Fruit fly (Drosophila melanogaster) whole organism, embryonic: ENCODE measurements around the gene CG1774.
A peak's percentile ranks its signal among the peaks of the same experiment; 100 is the strongest.

Experiments
- ATbp ChIP-seq: fragments of 200-800 bp; sonication (Bioruptor generic); optimal IDR thresholded peaks from 2 replicates; lab custom pipeline; 2017; ENCODE audit warnings: missing biosample characterization, mild to moderate bottlenecking, missing genetic modification characterization, missing genetic modification reagents
- Ada2b ChIP-seq: fragments of 200-800 bp; sonication (Bioruptor generic); IDR thresholded peaks from 2 replicates; pipeline ENCODE4 v1.3.6; 2022; ENCODE audit warnings: missing biosample characterization, missing genetic modification characterization
- Blimp-1 ChIP-seq: fragments of 200-800 bp; sonication (Bioruptor generic); optimal IDR thresholded peaks from 3 replicates; lab custom pipeline; 2018; ENCODE audit warnings: missing biosample characterization, missing genetic modification characterization, mild to moderate bottlenecking, moderate library complexity, missing genetic modification reagents
- CG10209 ChIP-seq: fragments of 200-800 bp; sonication (Bioruptor generic); optimal IDR thresholded peaks from 3 replicates; lab custom pipeline; 2017; ENCODE audit warnings: missing biosample characterization, mild to moderate bottlenecking, missing genetic modification characterization, missing genetic modification reagents
- CG10979 ChIP-seq: fragments of 200-800 bp; sonication (Bioruptor generic); optimal IDR thresholded peaks from 2 replicates; lab custom pipeline; 2018; ENCODE audit warnings: missing biosample characterization, mild to moderate bottlenecking, missing genetic modification characterization, moderate library complexity
- CG11247 ChIP-seq: fragments of 200-800 bp; sonication (Bioruptor generic); IDR thresholded peaks from 2 replicates; pipeline ENCODE4 v1.3.6; 2022; ENCODE audit warnings: missing biosample characterization, missing genetic modification characterization
- CG11696 ChIP-seq: fragments of 200-800 bp; sonication (Bioruptor generic); IDR thresholded peaks from 2 replicates; pipeline ENCODE4 v1.3.6; 2022; ENCODE audit warnings: missing biosample characterization, missing genetic modification characterization
- CG12155 ChIP-seq: fragments of 200-800 bp; sonication (Bioruptor generic); optimal IDR thresholded peaks from 3 replicates; lab custom pipeline; 2016; ENCODE audit warnings: missing biosample characterization, missing genetic modification characterization
- CG12659 ChIP-seq: fragments of 200-800 bp; sonication (Bioruptor generic); optimal IDR thresholded peaks from 3 replicates; lab custom pipeline; 2017; ENCODE audit warnings: mild to moderate bottlenecking, missing biosample characterization, missing genetic modification reagents, missing genetic modification characterization
- CG13424 ChIP-seq: fragments of 200-800 bp; sonication (Bioruptor generic); optimal IDR thresholded peaks from 2 replicates; lab custom pipeline; 2019; ENCODE audit warnings: missing biosample characterization, mild to moderate bottlenecking, missing genetic modification characterization, moderate library complexity
- CG13624 ChIP-seq: fragments of 200-800 bp; sonication (Bioruptor generic); optimal IDR thresholded peaks from 2 replicates; lab custom pipeline; 2016; ENCODE audit warnings: missing biosample characterization, missing genetic modification characterization
- CG13894 ChIP-seq: fragments of 200-800 bp; sonication (Bioruptor generic); optimal IDR thresholded peaks from 3 replicates; lab custom pipeline; 2018; ENCODE audit warnings: missing biosample characterization, mild to moderate bottlenecking, missing genetic modification characterization, moderate library complexity
- CG15514 ChIP-seq: fragments of 200-800 bp; sonication (Bioruptor generic); optimal IDR thresholded peaks from 3 replicates; lab custom pipeline; 2017; ENCODE audit warnings: missing biosample characterization, missing genetic modification characterization, mild to moderate bottlenecking, moderate library complexity, missing genetic modification reagents
- CG16863 ChIP-seq: fragments of 200-800 bp; sonication (Bioruptor generic); optimal IDR thresholded peaks from 3 replicates; lab custom pipeline; 2016; ENCODE audit warnings: missing biosample characterization, missing genetic modification characterization
- CG17568 ChIP-seq: fragments of 200-800 bp; sonication (Bioruptor generic); optimal IDR thresholded peaks from 2 replicates; lab custom pipeline; 2018; ENCODE audit warnings: missing biosample characterization, mild to moderate bottlenecking, missing genetic modification characterization, moderate library complexity
- CG17612 ChIP-seq: fragments of 200-800 bp; sonication (Bioruptor generic); IDR thresholded peaks from 2 replicates; pipeline ENCODE4 v1.3.6; 2022; ENCODE audit warnings: missing biosample characterization, missing genetic modification characterization
- CG18599 ChIP-seq: fragments of 200-800 bp; sonication (Bioruptor generic); optimal IDR thresholded peaks from 3 replicates; lab custom pipeline; 2017; ENCODE audit warnings: missing biosample characterization, missing genetic modification characterization, mild to moderate bottlenecking, moderate library complexity, missing genetic modification reagents
- CG30403 ChIP-seq: fragments of 200-800 bp; sonication (Bioruptor generic); optimal IDR thresholded peaks from 3 replicates; lab custom pipeline; 2016; ENCODE audit warnings: missing biosample characterization, missing genetic modification characterization
- CG32767 ChIP-seq: fragments of 200-800 bp; sonication (Bioruptor generic); IDR thresholded peaks from 2 replicates; pipeline ENCODE4 v1.3.6; 2022; ENCODE audit warnings: missing biosample characterization, missing genetic modification characterization
- CG34224 ChIP-seq: fragments of 200-800 bp; sonication (Bioruptor generic); IDR thresholded peaks from 3 replicates; pipeline ENCODE4 v1.3.6; 2022; ENCODE audit warnings: missing biosample characterization, missing genetic modification characterization; ENCODE audit not compliant: partially characterized antibody
- CG3838 ChIP-seq: fragments of 200-800 bp; sonication (Bioruptor generic); optimal IDR thresholded peaks from 3 replicates; lab custom pipeline; 2016; ENCODE audit warnings: missing biosample characterization, missing genetic modification characterization
- CG6272 ChIP-seq: fragments of 200-800 bp; sonication (Bioruptor generic); IDR thresholded peaks from 2 replicates; pipeline ENCODE4 v1.3.6; 2022; ENCODE audit warnings: missing biosample characterization, missing genetic modification characterization
- CG8944 ChIP-seq: fragments of 200-800 bp; sonication (Bioruptor generic); optimal IDR thresholded peaks from 3 replicates; lab custom pipeline; 2016; ENCODE audit warnings: missing biosample characterization, missing genetic modification characterization
- CG9727 ChIP-seq: fragments of 200-800 bp; sonication (Bioruptor generic); optimal IDR thresholded peaks from 3 replicates; lab custom pipeline; 2017; ENCODE audit warnings: missing biosample characterization, mild to moderate bottlenecking, missing genetic modification characterization
- CG9932 ChIP-seq: fragments of 200-800 bp; sonication (Bioruptor generic); IDR thresholded peaks from 2 replicates; pipeline ENCODE4 v1.3.6; 2022; ENCODE audit warnings: missing biosample characterization, missing genetic modification characterization
- Chrac-16 ChIP-seq: fragments of 200-800 bp; sonication (Bioruptor generic); optimal IDR thresholded peaks from 3 replicates; lab custom pipeline; 2016; ENCODE audit warnings: missing biosample characterization, missing genetic modification characterization
- Fer2 ChIP-seq: fragments of 200-800 bp; sonication (Bioruptor generic); optimal IDR thresholded peaks from 2 replicates; lab custom pipeline; 2018; ENCODE audit warnings: missing biosample characterization, mild to moderate bottlenecking, missing genetic modification characterization, moderate library complexity
- Fer3 ChIP-seq: fragments of 200-800 bp; sonication (Bioruptor generic); optimal IDR thresholded peaks from 2 replicates; lab custom pipeline; 2018; ENCODE audit warnings: missing biosample characterization, mild to moderate bottlenecking, missing genetic modification characterization, moderate library complexity
- HLH4C ChIP-seq: fragments of 200-800 bp; sonication (Bioruptor generic); IDR thresholded peaks from 3 replicates; pipeline ENCODE4 v1.3.6; 2022; ENCODE audit warnings: missing biosample characterization, missing genetic modification characterization; ENCODE audit not compliant: partially characterized antibody
- HLHmδ ChIP-seq: fragments of 200-800 bp; sonication (Bioruptor generic); optimal IDR thresholded peaks from 2 replicates; lab custom pipeline; 2018; ENCODE audit warnings: missing biosample characterization, mild to moderate bottlenecking, missing genetic modification characterization, moderate library complexity
- Jarid2 ChIP-seq: fragments of 200-800 bp; sonication (Bioruptor generic); optimal IDR thresholded peaks from 3 replicates; lab custom pipeline; 2017; ENCODE audit warnings: mild to moderate bottlenecking, missing biosample characterization, missing genetic modification reagents, missing genetic modification characterization
- NC2β ChIP-seq: fragments of 200-800 bp; sonication (Bioruptor generic); optimal IDR thresholded peaks from 2 replicates; lab custom pipeline; 2016; ENCODE audit warnings: missing biosample characterization, missing genetic modification characterization
- Oaz ChIP-seq: fragments of 200-800 bp; sonication (Bioruptor generic); IDR thresholded peaks from 2 replicates; pipeline ENCODE4 v1.3.6; 2022; ENCODE audit warnings: missing biosample characterization, missing genetic modification characterization
- Poxn ChIP-seq: fragments of 200-800 bp; sonication (Bioruptor generic); IDR thresholded peaks from 2 replicates; pipeline ENCODE4 v1.3.6; 2022; ENCODE audit warnings: missing biosample characterization, missing genetic modification characterization
- Sry-β ChIP-seq: fragments of 200-800 bp; sonication (Bioruptor generic); optimal IDR thresholded peaks from 2 replicates; lab custom pipeline; 2018; ENCODE audit warnings: missing biosample characterization, mild to moderate bottlenecking, missing genetic modification characterization, moderate library complexity
- Usf ChIP-seq: fragments of 200-800 bp; sonication (Bioruptor generic); optimal IDR thresholded peaks from 2 replicates; lab custom pipeline; 2017; ENCODE audit warnings: missing genotype, missing biosample characterization, missing genetic modification characterization
- aop ChIP-seq: fragments of 200-800 bp; sonication (Bioruptor generic); IDR thresholded peaks from 2 replicates; pipeline ENCODE4 v1.3.6; 2022; ENCODE audit warnings: missing biosample characterization, missing genetic modification characterization
- ash1 ChIP-seq: fragments of 200-800 bp; sonication (Bioruptor generic); optimal IDR thresholded peaks from 2 replicates; lab custom pipeline; 2018; ENCODE audit warnings: missing biosample characterization, mild to moderate bottlenecking, missing genetic modification characterization
- cg ChIP-seq: fragments of 200-800 bp; sonication (Bioruptor generic); optimal IDR thresholded peaks from 3 replicates; lab custom pipeline; 2019; ENCODE audit warnings: missing biosample characterization, mild to moderate bottlenecking, missing genetic modification characterization, moderate library complexity
- corto ChIP-seq: fragments of 200-800 bp; sonication (Bioruptor generic); optimal IDR thresholded peaks from 2 replicates; lab custom pipeline; 2016; ENCODE audit warnings: missing biosample characterization, mild to moderate bottlenecking, missing genetic modification characterization, moderate library complexity
- exex ChIP-seq: fragments of 200-800 bp; sonication (Bioruptor generic); optimal IDR thresholded peaks from 4 replicates; lab custom pipeline; 2018; ENCODE audit warnings: missing biosample characterization, mild to moderate bottlenecking, missing genetic modification characterization, moderate library complexity
- grn ChIP-seq: fragments of 200-800 bp; sonication (Bioruptor generic); optimal IDR thresholded peaks from 3 replicates; lab custom pipeline; 2017; ENCODE audit warnings: missing biosample characterization, missing genetic modification characterization
- kay ChIP-seq: fragments of 200-800 bp; sonication (Bioruptor generic); optimal IDR thresholded peaks from 2 replicates; lab custom pipeline; 2016; ENCODE audit warnings: missing biosample characterization, missing genetic modification characterization
- kni ChIP-seq: fragments of 200-800 bp; sonication (Bioruptor generic); optimal IDR thresholded peaks from 3 replicates; lab custom pipeline; 2017; ENCODE audit warnings: mild to moderate bottlenecking, missing biosample characterization, missing genetic modification reagents, missing genetic modification characterization
- mirr ChIP-seq: fragments of 200-800 bp; sonication (Bioruptor generic); optimal IDR thresholded peaks from 3 replicates; lab custom pipeline; 2018; ENCODE audit warnings: missing biosample characterization, mild to moderate bottlenecking, missing genetic modification characterization
- pzg ChIP-seq: fragments of 200-800 bp; sonication (Bioruptor generic); optimal IDR thresholded peaks from 3 replicates; lab custom pipeline; 2018; ENCODE audit warnings: missing biosample characterization, mild to moderate bottlenecking, missing genetic modification characterization, moderate library complexity
- sisA ChIP-seq: fragments of 200-800 bp; sonication (Bioruptor generic); IDR thresholded peaks from 2 replicates; pipeline ENCODE4 v1.3.6; 2022; ENCODE audit warnings: missing biosample characterization, missing genetic modification characterization
- toy ChIP-seq: fragments of 200-800 bp; sonication (Bioruptor generic); IDR thresholded peaks from 2 replicates; pipeline ENCODE4 v1.3.6; 2022; ENCODE audit warnings: missing biosample characterization, missing genetic modification characterization
- twi ChIP-seq: fragments of 200-800 bp; optimal IDR thresholded peaks from 2 replicates; lab custom pipeline; 2019; ENCODE audit warnings: missing biosample characterization, mild to moderate bottlenecking, missing genetic modification characterization, moderate library complexity
- vvl ChIP-seq: fragments of 200-800 bp; sonication (Bioruptor generic); IDR thresholded peaks from 2 replicates; pipeline ENCODE4 v1.3.6; 2022; ENCODE audit warnings: missing biosample characterization, missing genetic modification characterization
- yki ChIP-seq: fragments of >200 bp; optimal IDR thresholded peaks from 3 replicates; lab custom pipeline; 2018
- zfh1 ChIP-seq: fragments of 200-800 bp; sonication (Bioruptor generic); IDR thresholded peaks from 3 replicates; pipeline ENCODE4 v1.3.6; 2022; ENCODE audit warnings: missing biosample characterization, missing genetic modification characterization

CG1774 gene

DNA sequence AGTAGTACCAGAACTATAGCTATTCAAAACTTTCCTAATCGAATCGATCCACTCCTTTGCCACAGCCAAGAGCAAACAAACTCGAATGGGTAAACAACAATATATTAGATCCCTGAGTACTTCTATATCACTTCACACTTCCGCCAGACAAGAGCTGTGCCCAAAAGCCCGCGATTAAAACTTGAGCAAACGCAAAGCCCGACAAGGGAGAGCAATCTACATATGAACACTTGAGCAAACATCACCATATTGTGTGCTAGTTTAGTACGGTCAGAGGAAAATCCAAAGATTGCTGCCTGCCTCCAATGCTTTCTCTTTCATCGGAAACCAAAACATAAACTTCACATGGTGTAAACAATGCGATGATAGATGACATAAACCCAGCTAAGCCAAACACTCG is 11.1 kb downstream of the CG1774 start (continued):
- TF ChIP-seq CG8944 (GFP tag; lab: Kevin White, UChicago) = no peak
- no peak for TF ChIP-seq CG9932 (GFP tag; lab: Robert Waterston, UW)
- TF ChIP-seq vvl = no peak
- peak; percentile 61 for TF ChIP-seq ATbp
- no peak for TF ChIP-seq NC2β
- no peak for TF ChIP-seq CG11247 (GFP tag; lab: Robert Waterston, UW)
- TF ChIP-seq CG30403 (GFP tag; lab: Kevin White, UChicago) = no peak
- TF ChIP-seq CG12659 (GFP tag; lab: Kevin White, UChicago) = no peak
- TF ChIP-seq twi (tag; lab: Kevin White, UChicago) = peak; percentile 86
- no peak for TF ChIP-seq grn (GFP tag; lab: Kevin White, UChicago)
- TF ChIP-seq aop (GFP tag; lab: Robert Waterston, UW) = no peak
- TF ChIP-seq CG34224 = no peak
- no peak for TF ChIP-seq HLH4C (GFP tag; lab: Robert Waterston, UW)
- no peak for TF ChIP-seq Chrac-16 (GFP tag; lab: Kevin White, UChicago)
- TF ChIP-seq CG16863 = no peak
- peak; percentile 2 for TF ChIP-seq kay (GFP tag; lab: Kevin White, UChicago)
- no peak for TF ChIP-seq exex (tag; lab: Kevin White, UChicago)
- TF ChIP-seq CG17612 (GFP tag; lab: Robert Waterston, UW) = no peak
- TF ChIP-seq Jarid2 (GFP tag; lab: Kevin White, UChicago) = no peak
- no peak for TF ChIP-seq sisA
- TF ChIP-seq CG18599 = peak; percentile 59
- no peak for TF ChIP-seq cg (GFP tag; lab: Kevin White, UChicago)
- no peak for TF ChIP-seq CG3838 (GFP tag; lab: Kevin White, UChicago)
- no peak for TF ChIP-seq toy (GFP tag; lab: Robert Waterston, UW)
- TF ChIP-seq CG13624 (GFP tag; lab: Kevin White, UChicago) = no peak
- peak; percentile 8 for TF ChIP-seq CG13424 (tag; lab: Kevin White, UChicago)
- no peak for TF ChIP-seq CG6272 (GFP tag; lab: Robert Waterston, UW)
- no peak for TF ChIP-seq Ada2b (GFP tag; lab: Robert Waterston, UW)
- peak; percentile 82 for TF ChIP-seq Blimp-1 (GFP tag; lab: Kevin White, UChicago)
- TF ChIP-seq CG10979 = no peak
- TF ChIP-seq Fer3 (tag; lab: Kevin White, UChicago) = no peak
- peak; percentile 8; the same call in 1 of the 2 replicates for TF ChIP-seq CG11696
- TF ChIP-seq kni (GFP tag; lab: Kevin White, UChicago) = peak; percentile 21
- peak; percentile 41 for TF ChIP-seq CG17568
- TF ChIP-seq zfh1 (GFP tag; lab: Robert Waterston, UW) = no peak
- no peak for TF ChIP-seq Oaz (GFP tag; lab: Robert Waterston, UW)
- TF ChIP-seq CG13894 (tag; lab: Kevin White, UChicago) = peak; percentile 15
- no peak for TF ChIP-seq Usf
- TF ChIP-seq ash1 (GFP tag; lab: Kevin White, UChicago) = no peak
- no peak for TF ChIP-seq HLHmδ (GFP tag; lab: Kevin White, UChicago)
- peak; percentile 17 for TF ChIP-seq mirr
- no peak for TF ChIP-seq Fer2 (tag; lab: Kevin White, UChicago)
- TF ChIP-seq CG15514 (GFP tag; lab: Kevin White, UChicago) = peak; percentile 17
- TF ChIP-seq yki = no peak
- TF ChIP-seq Poxn = no peak
- no peak for TF ChIP-seq corto (GFP tag; lab: Kevin White, UChicago)
- TF ChIP-seq CG10209 = no peak
- no peak for TF ChIP-seq Sry-β (GFP tag; lab: Kevin White, UChicago)
- no peak for TF ChIP-seq CG12155 (GFP tag; lab: Kevin White, UChicago)
- no peak for TF ChIP-seq pzg (GFP tag; lab: Kevin White, UChicago)
- TF ChIP-seq CG9727 (GFP tag; lab: Kevin White, UChicago) = no peak
- TF ChIP-seq CG32767 (GFP tag; lab: Robert Waterston, UW) = no peak
